In the genomic region with DNA sequence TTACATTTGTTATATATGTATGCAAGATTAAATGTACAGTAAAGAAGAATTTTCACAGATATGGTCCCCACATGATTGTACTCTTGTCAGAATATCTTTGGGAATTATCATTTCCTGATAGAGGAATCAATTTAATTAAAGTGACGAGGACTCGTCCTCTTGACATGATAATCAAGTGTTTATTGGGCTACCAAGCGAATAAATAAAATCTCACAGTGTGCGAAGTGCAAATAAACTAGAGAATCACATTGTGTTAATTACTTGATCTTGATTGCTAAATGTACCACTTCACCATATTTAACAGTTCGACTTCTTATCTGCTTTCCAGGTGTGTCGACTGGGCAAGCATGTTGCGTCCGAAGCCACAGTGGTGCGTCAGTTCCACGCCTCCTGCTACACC, we compare ENCODE assay signal across 2 fruit fly cellular contexts.
TF ChIP-seq lines count a peak whose summit lies in the region.

No protein-coding gene starts in this region.

- no peak for TF ChIP-seq CTCF in whole organism, embryonic (GFP tag; optimal IDR thresholded peaks at IDR 0.05; lab: Kevin White, UChicago)

TF ChIP-seq in whole organism, embryonic, 481 proteins besides CTCF, POLR2A, EP300 and RAD21:
- peak; percentile 83 for TF ChIP-seq exex (tag; optimal IDR thresholded peaks at IDR 0.05; lab: Kevin White, UChicago)
- TF ChIP-seq CG30403 (GFP tag; optimal IDR thresholded peaks at IDR 0.05; lab: Kevin White, UChicago), result no peak
- TF ChIP-seq tio (GFP tag; optimal IDR thresholded peaks at IDR 0.05; lab: Kevin White, UChicago), result no peak
- no peak for TF ChIP-seq CG11247 (GFP tag; IDR thresholded peaks at IDR 0.05; lab: Robert Waterston, UW)
- no peak for TF ChIP-seq Ptx1 (GFP tag; IDR thresholded peaks at IDR 0.05; lab: Robert Waterston, UW)
- TF ChIP-seq CG31441 (GFP tag; IDR thresholded peaks at IDR 0.05; lab: Robert Waterston, UW), result no peak

TF ChIP-seq in whole organism, prepupa, 60 proteins besides CTCF, POLR2A, EP300 and RAD21:
- TF ChIP-seq CG32006 (GFP tag; optimal IDR thresholded peaks at IDR 0.05; lab: Kevin White, UChicago), result no peak
- TF ChIP-seq svp (GFP tag; lab: Kevin White, UChicago), result peak; percentile 69
